4 fruit fly cellular contexts compared by ENCODE assay signal in genomic region chr2L:9136712-9137111, dm6.
TF ChIP-seq lines count a peak whose summit lies in the region.

No protein-coding gene starts in this region.

- TF ChIP-seq CTCF in whole organism, embryonic (GFP tag; optimal IDR thresholded peaks at IDR 0.05; lab: Kevin White, UChicago), result no peak

TF ChIP-seq in whole organism, embryonic, 481 proteins besides CTCF, POLR2A, EP300 and RAD21 (continues in another document):
- TF ChIP-seq run (tag; optimal IDR thresholded peaks at IDR 0.05; lab: Kevin White, UChicago) (peak; percentile 10), CG6175 (GFP tag; IDR thresholded peaks at IDR 0.05; lab: Robert Waterston, UW) (0 out of 3 replicates have a peak, but pooled peaks have one; percentile 42), gsb-n (tag; optimal IDR thresholded peaks at IDR 0.05; lab: Kevin White, UChicago) (peak; percentile 71), CG8765 (GFP tag; IDR thresholded peaks at IDR 0.05; lab: Robert Waterston, UW) (no peak), vvl (GFP tag; IDR thresholded peaks at IDR 0.05; lab: Robert Waterston, UW) (peak; percentile 84), bab2 (GFP tag; optimal IDR thresholded peaks at IDR 0.05; lab: Kevin White, UChicago) (no peak), CG9932 (GFP tag; IDR thresholded peaks at IDR 0.05; lab: Robert Waterston, UW) (0 out of 2 replicates have a peak, but pooled peaks have one; percentile 4), dan (GFP tag; IDR thresholded peaks at IDR 0.05; lab: Robert Waterston, UW) (no peak), fd3F (GFP tag; optimal IDR thresholded peaks at IDR 0.05; lab: Kevin White, UChicago) (no peak), CG1529 (GFP tag; optimal IDR thresholded peaks at IDR 0.05; lab: Kevin White, UChicago) (peak; percentile 45), chinmo (GFP tag; IDR thresholded peaks at IDR 0.05; lab: Robert Waterston, UW; ENCODE audit: partially characterized antibody) (peak; percentile 97; the same call in 3 of the 4 replicates), Awh (GFP tag; IDR thresholded peaks at IDR 0.05; lab: Robert Waterston, UW) (peak; percentile 75), C15 (GFP tag; IDR thresholded peaks at IDR 0.05; lab: Robert Waterston, UW) (no peak), abd-A (tag; optimal IDR thresholded peaks at IDR 0.05; lab: Kevin White, UChicago) (peak; percentile 88), pros (GFP tag; optimal IDR thresholded peaks at IDR 0.05; lab: Kevin White, UChicago) (peak; percentile 67), yki (optimal IDR thresholded peaks at IDR 0.05; lab: Kevin White, UChicago) (no peak), kni (GFP tag; optimal IDR thresholded peaks at IDR 0.05; lab: Kevin White, UChicago) (peak; percentile 64), crol (GFP tag; IDR thresholded peaks at IDR 0.05; lab: Robert Waterston, UW) (no peak), Atf6 (GFP tag; IDR thresholded peaks at IDR 0.05; lab: Robert Waterston, UW) (no peak), nom (GFP tag; optimal IDR thresholded peaks at IDR 0.05; lab: Kevin White, UChicago) (peak; percentile 45), CG34422 (GFP tag; IDR thresholded peaks at IDR 0.05; lab: Robert Waterston, UW) (0 out of 3 replicates have a peak, but pooled peaks have one; percentile 31), sqz (GFP tag; optimal IDR thresholded peaks at IDR 0.05; lab: Kevin White, UChicago) (peak; percentile 70)

TF ChIP-seq in whole organism, prepupa, 60 proteins besides CTCF, POLR2A, EP300 and RAD21:
- TF ChIP-seq eg (GFP tag; IDR thresholded peaks at IDR 0.05; lab: Robert Waterston, UW) (0 out of 3 replicates have a peak, but pooled peaks have one; percentile 26), Ets96B (tag; optimal IDR thresholded peaks at IDR 0.05; lab: Kevin White, UChicago) (peak; percentile 2), Sox102F (GFP tag; optimal IDR thresholded peaks at IDR 0.05; lab: Kevin White, UChicago) (peak; percentile 31), Eip75B (GFP tag; optimal IDR thresholded peaks at IDR 0.05; lab: Kevin White, UChicago) (no peak), ss (GFP tag; optimal IDR thresholded peaks at IDR 0.05; lab: Kevin White, UChicago) (peak; percentile 48 to 68), CG6808 (GFP tag; optimal IDR thresholded peaks at IDR 0.05; lab: Kevin White, UChicago) (peak; percentile 10), Lpt (GFP tag; optimal IDR thresholded peaks at IDR 0.05; lab: Kevin White, UChicago) (peak; percentile 13), pdm3 (GFP tag; optimal IDR thresholded peaks at IDR 0.05; lab: Kevin White, UChicago) (no peak), Blimp-1 (GFP tag; optimal IDR thresholded peaks at IDR 0.05; lab: Kevin White, UChicago) (peak; percentile 34), CG9139 (GFP tag; optimal IDR thresholded peaks at IDR 0.05; lab: Kevin White, UChicago) (peak; percentile 39), dsx (GFP tag; optimal IDR thresholded peaks at IDR 0.05; lab: Kevin White, UChicago; ENCODE audit: poor library complexity, severe bottlenecking) (peak; percentile 43)
TF ChIP-seq in whole organism, prepupa: peak in this region for 9.

TF ChIP-seq in whole organism, pupa, 21 proteins besides CTCF, POLR2A, EP300 and RAD21:
- TF ChIP-seq Snoo (tag; optimal IDR thresholded peaks at IDR 0.05; lab: Kevin White, UChicago) (no peak), CG8159 (tag; optimal IDR thresholded peaks at IDR 0.05; lab: Kevin White, UChicago) (peak; percentile 7), Pif1B (GFP tag; optimal IDR thresholded peaks at IDR 0.05; lab: Kevin White, UChicago) (no peak), fd96Ca (GFP tag; IDR thresholded peaks at IDR 0.05; lab: Robert Waterston, UW) (0 out of 3 replicates have a peak, but pooled peaks have one; percentile 38), CG8301 (tag; optimal IDR thresholded peaks at IDR 0.05; lab: Kevin White, UChicago) (no peak), gl (tag; optimal IDR thresholded peaks at IDR 0.05; lab: Kevin White, UChicago) (peak; percentile 37), rn (GFP tag; IDR thresholded peaks at IDR 0.05; lab: Robert Waterston, UW) (no peak), Ets98B (GFP tag; IDR thresholded peaks at IDR 0.05; lab: Robert Waterston, UW) (no peak), D1 (tag; optimal IDR thresholded peaks at IDR 0.05; lab: Kevin White, UChicago) (no peak), EcR (GFP tag; optimal IDR thresholded peaks at IDR 0.05; lab: Kevin White, UChicago) (peak; percentile 81), CG17806 (tag; optimal IDR thresholded peaks at IDR 0.05; lab: Kevin White, UChicago) (no peak), CG15710 (tag; optimal IDR thresholded peaks at IDR 0.05; lab: Kevin White, UChicago) (no peak), CG12605 (GFP tag; IDR thresholded peaks at IDR 0.05; lab: Robert Waterston, UW) (no peak), CG10348 (GFP tag; IDR thresholded peaks at IDR 0.05; lab: Robert Waterston, UW) (no peak), CG4496 (GFP tag; IDR thresholded peaks at IDR 0.05; lab: Robert Waterston, UW) (0 out of 3 replicates have a peak, but pooled peaks have one; percentile 40), CG32121 (GFP tag; IDR thresholded peaks at IDR 0.05; lab: Robert Waterston, UW) (no peak), CG14655 (GFP tag; optimal IDR thresholded peaks at IDR 0.05; lab: Kevin White, UChicago) (no peak)

TF ChIP-seq in whole organism, wandering third instar larva, 38 proteins besides CTCF, POLR2A, EP300 and RAD21:
- TF ChIP-seq Myc (optimal IDR thresholded peaks at IDR 0.05; lab: Kevin White, UChicago) (no peak), Vsx2 (GFP tag; optimal IDR thresholded peaks at IDR 0.05; lab: Kevin White, UChicago; ENCODE audit: partially characterized antibody) (peak; percentile 21), brk (GFP tag; optimal IDR thresholded peaks at IDR 0.05; lab: Kevin White, UChicago) (no peak)

Comparison
In these comparisons a context has a peak if more than half of its experiments do, and no peak if none do; other contexts are left out.
1. Of the 7 proteins assayed by ChIP-seq in both whole organism, embryonic and whole organism, prepupa: peak only in whole organism, embryonic: none; only in whole organism, prepupa: Blimp-1, Lpt and Sox102F; in both: none; in neither: 4.